Worm (Caenorhabditis elegans): ENCODE measurements around the gene ZK856.19.
A peak's percentile ranks its signal among the peaks of the same experiment; 100 is the strongest.

ZK856.19 gene

DNA sequence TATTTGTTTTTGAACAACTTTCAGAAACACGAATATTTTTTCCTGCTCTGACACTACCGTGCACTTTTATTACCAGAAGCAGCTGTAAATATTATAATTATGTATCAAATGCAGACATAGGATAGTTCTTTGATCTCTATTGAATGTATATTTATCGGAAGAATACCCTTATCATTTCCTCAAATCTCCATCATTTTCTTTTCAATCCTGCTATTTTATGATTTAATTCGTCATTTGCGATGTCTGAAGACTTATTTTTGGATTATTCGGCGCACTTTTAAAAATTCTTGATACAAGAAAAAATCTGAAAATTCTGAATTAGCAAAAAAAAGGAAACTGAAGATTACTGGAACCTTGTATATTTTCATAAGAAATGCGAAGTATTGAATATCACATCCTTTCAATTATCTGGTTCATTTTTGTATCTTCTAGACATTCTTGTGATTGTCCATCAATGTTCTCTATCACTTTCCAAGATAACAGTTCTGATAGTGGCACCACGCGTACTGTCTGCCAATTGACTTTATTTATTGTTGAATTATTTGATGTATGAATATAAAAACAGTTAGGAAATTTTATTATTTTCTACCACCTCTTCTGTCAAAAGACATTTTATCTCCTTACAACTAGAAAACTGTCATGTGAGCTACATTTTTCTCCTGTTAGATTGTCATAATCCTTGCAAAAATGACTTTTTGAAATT is 39.5 kb upstream of the ZK856.19 start (continued):
- peak; percentile 50 for TF ChIP-seq pqm-1 (tag; optimal IDR thresholded peaks at IDR 0.05)
- TF ChIP-seq nhr-28 (tag; optimal IDR thresholded peaks at IDR 0.05): peak; percentile 67
- TF ChIP-seq ceh-62 (tag; optimal IDR thresholded peaks at IDR 0.05): no peak
- no peak for TF ChIP-seq Y105C5A.15 (GFP tag; IDR thresholded peaks at IDR 0.05)
- TF ChIP-seq nhr-76 (tag; optimal IDR thresholded peaks at IDR 0.05): no peak
- no peak for TF ChIP-seq mep-1 (tag; optimal IDR thresholded peaks at IDR 0.05)
- no peak for TF ChIP-seq lin-38 (GFP tag; IDR thresholded peaks at IDR 0.05)
- TF ChIP-seq nhr-77 (tag; optimal IDR thresholded peaks at IDR 0.05): no peak

DNA sequence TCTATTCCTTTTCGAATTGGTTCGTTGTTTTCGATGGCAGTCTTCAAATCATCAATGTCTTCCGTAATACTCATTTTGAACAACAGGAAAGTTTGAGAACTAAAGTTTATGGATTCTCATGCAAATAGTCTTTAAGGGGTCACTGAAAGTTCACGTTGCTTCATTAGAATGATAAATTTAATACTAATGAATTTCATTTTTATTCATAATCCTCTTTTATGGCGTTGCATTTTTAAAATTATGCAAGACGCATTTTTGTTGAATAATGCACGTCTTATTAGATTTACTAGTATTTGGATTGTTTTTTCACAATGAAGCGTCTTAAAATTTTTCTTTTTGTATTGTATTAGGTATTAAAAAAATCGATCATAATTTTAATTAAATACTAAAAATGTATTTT is 38.4 kb upstream of the ZK856.19 start, which contains the start of gene C12D8.9:
TSS of gene C12D8.9 (minus strand) at position 101 of the 400 bp plus-strand sequence.
- peak in 1 of 2 experiments; percentile 24 for TF ChIP-seq unc-62 (GFP tag; optimal IDR thresholded peaks at IDR 0.05 in 1 of 2)
- no peak for TF ChIP-seq unc-62 (tag; optimal IDR thresholded peaks at IDR 0.05)
- no peak for TF ChIP-seq egl-27 (tag; optimal IDR thresholded peaks at IDR 0.05)

DNA sequence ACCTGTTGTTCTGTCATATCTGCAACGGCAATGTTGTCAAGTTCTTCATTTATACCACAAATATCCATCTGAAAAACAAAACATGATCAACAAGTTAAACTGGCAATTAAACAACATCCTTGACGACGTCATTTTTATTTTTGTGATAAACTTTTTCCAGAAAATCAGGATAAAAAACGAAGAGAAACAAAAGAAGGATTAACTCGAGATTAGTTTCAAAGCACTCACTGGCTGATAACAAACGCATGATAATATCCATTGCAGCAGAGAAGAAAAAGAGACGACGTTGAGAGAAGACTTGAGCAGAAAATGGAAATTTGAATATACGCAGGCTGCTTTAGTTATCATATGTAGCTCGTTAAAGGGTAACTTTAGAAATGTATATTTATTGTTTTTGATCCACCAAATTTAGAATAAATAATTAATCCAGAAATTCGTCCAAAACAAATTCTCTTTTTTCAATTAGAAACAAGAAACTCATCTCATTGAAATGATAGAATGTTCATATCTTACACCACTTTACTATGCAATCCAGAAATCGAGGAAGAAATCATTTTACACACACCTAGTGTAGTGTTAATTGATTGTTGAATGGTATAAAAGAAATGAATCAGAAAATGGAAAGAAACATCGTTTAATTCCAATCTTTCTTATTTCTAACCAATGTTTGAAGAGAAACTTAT is 36.5 kb upstream of the ZK856.19 start, which contains the start of the genes C12D8.21 and col-148:
TSS of gene C12D8.21 (minus strand) at position 68 of the 683 bp plus-strand sequence.
TSS of gene col-148 (plus strand) at position 633 of the 683 bp plus-strand sequence.
- TF ChIP-seq aha-1 (tag) (peak; percentile 2), cey-2 (tag; optimal IDR thresholded peaks at IDR 0.05; ENCODE audit: borderline replicate concordance, insufficient read depth) (no peak)

DNA sequence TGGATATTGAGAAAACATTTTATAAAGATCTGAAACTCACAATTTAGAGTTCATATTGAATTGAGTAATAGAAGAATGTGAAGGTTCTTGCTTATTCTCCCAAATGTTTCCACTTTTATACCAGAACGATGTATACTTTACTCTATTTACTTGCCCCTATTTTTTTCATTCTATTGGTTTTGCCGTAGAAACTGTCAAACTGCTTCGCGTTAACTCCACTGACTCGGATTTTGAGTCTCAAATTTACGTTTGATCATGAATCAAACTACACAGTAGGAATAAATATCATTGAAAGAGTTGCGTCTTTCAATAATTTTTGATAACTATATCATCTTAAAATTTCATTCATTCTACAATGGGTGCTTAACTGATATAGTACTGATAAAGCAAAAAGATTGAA is 35.1 kb upstream of the ZK856.19 start, which contains the start of gene fipr-8:
TSS of gene fipr-8 (minus strand) at position 101 of the 400 bp plus-strand sequence.
- no peak for TF ChIP-seq zip-11 (GFP tag; IDR thresholded peaks at IDR 0.05)
- TF ChIP-seq fos-1 (tag; optimal IDR thresholded peaks at IDR 0.05): no peak
- no peak for TF ChIP-seq unc-39 (tag; optimal IDR thresholded peaks at IDR 0.05)
- no peak for TF ChIP-seq nhr-6 (tag; optimal IDR thresholded peaks at IDR 0.05)
- TF ChIP-seq T26A8.4 (GFP tag; IDR thresholded peaks at IDR 0.05): no peak
- TF ChIP-seq ctbp-1 (GFP tag; IDR thresholded peaks at IDR 0.05): no peak
- no peak for TF ChIP-seq Y75B8A.6 (GFP tag; IDR thresholded peaks at IDR 0.05)
- no peak for TF ChIP-seq daf-19 (GFP tag; conservative IDR thresholded peaks at IDR 0.05)
- TF ChIP-seq spr-1 (tag; optimal IDR thresholded peaks at IDR 0.05): no peak
- TF ChIP-seq gei-8 (GFP tag; optimal IDR thresholded peaks at IDR 0.05): no peak
- no peak for TF ChIP-seq ceh-28 (tag; optimal IDR thresholded peaks at IDR 0.05)

- TF ChIP-seq nhr-28 (tag; optimal IDR thresholded peaks at IDR 0.05) (no peak), mdt-29 (GFP tag; IDR thresholded peaks at IDR 0.05) (no peak), snpc-1.2 (GFP tag; IDR thresholded peaks at IDR 0.05) (no peak), ces-1 (GFP tag; optimal IDR thresholded peaks at IDR 0.05) (no peak), unc-62 (GFP tag; optimal IDR thresholded peaks at IDR 0.05 in 1 of 2) (peak in 1 of 2 experiments; percentile 28), unc-62 (tag; optimal IDR thresholded peaks at IDR 0.05) (no peak), lir-3 (tag; optimal IDR thresholded peaks at IDR 0.05) (no peak), madf-5 (GFP tag; IDR thresholded peaks at IDR 0.05) (no peak), mes-2 (tag; optimal IDR thresholded peaks at IDR 0.05; ENCODE audit: poor library complexity, severe bottlenecking) (peak; percentile 56), dmd-8 (GFP tag; IDR thresholded peaks at IDR 0.05) (no peak), lsy-2 (tag; optimal IDR thresholded peaks at IDR 0.05) (peak in 1 of 2 experiments; percentile 19), dmd-9 (GFP tag; IDR thresholded peaks at IDR 0.05) (no peak), mep-1 (tag; optimal IDR thresholded peaks at IDR 0.05) (no peak), nhr-41 (GFP tag; IDR thresholded peaks at IDR 0.05) (no peak), fkh-10 (GFP tag; optimal IDR thresholded peaks at IDR 0.05) (no peak), vab-7 (GFP tag; IDR thresholded peaks at IDR 0.05) (peak; percentile 39; the same call in 1 of the 2 replicates), pha-4 (GFP tag; IDR thresholded peaks at IDR 0.05) (no peak), pha-4 (tag; optimal IDR thresholded peaks at IDR 0.05) (no peak), pqm-1 (tag; optimal IDR thresholded peaks at IDR 0.05) (no peak), ceh-82 (tag; optimal IDR thresholded peaks at IDR 0.05) (no peak), F44E2.7 (GFP tag; IDR thresholded peaks at IDR 0.05) (no peak), T26A8.4 (GFP tag; IDR thresholded peaks at IDR 0.05) (no peak), nhr-11 (tag; optimal IDR thresholded peaks at IDR 0.05) (no peak), dpl-1 (GFP tag; optimal IDR thresholded peaks at IDR 0.05) (peak; percentile 14), zip-11 (GFP tag; IDR thresholded peaks at IDR 0.05) (no peak), zfp-2 (tag; optimal IDR thresholded peaks at IDR 0.05) (no peak)
Measured at ce11 chrV:10238665-10239064, 34.0 kb upstream of the ZK856.19 start, which contains the start of gene fubl-1. fubl-1 (minus strand) TSS chrV:10238866.

Data from whole organism, L4 larva.